Fruit fly (Drosophila melanogaster) whole organism, prepupa: ENCODE measurements around the gene CG14020.

ENCODE experiments used
- Blimp-1 ChIP-seq: fragments of 200-800 bp; sonication (Bioruptor generic); optimal IDR thresholded peaks from 3 replicates; lab custom pipeline; 2017; ENCODE audit warnings: missing biosample characterization, missing genetic modification characterization, mild to moderate bottlenecking, moderate library complexity, missing genetic modification reagents
- CG10669 ChIP-seq: fragments of 200-800 bp; sonication (Bioruptor generic); optimal IDR thresholded peaks from 3 replicates; lab custom pipeline; 2018; ENCODE audit warnings: missing biosample characterization, mild to moderate bottlenecking, missing genetic modification characterization, moderate library complexity
- CG11762 ChIP-seq: fragments of 200-800 bp; sonication (Bioruptor generic); optimal IDR thresholded peaks from 3 replicates; lab custom pipeline; 2016; ENCODE audit warnings: missing biosample characterization, missing genetic modification characterization; ENCODE audit not compliant: insufficient read depth
- CG11902 ChIP-seq: fragments of 200-800 bp; sonication (Bioruptor generic); optimal IDR thresholded peaks from 3 replicates; lab custom pipeline; 2016; ENCODE audit warnings: missing biosample characterization, missing genetic modification characterization
- CG15336 ChIP-seq: fragments of 200-800 bp; sonication (Bioruptor generic); IDR thresholded peaks from 2 replicates; pipeline ENCODE4 v1.3.6; 2022; ENCODE audit warnings: missing biosample characterization, missing genetic modification characterization
- CG1621 ChIP-seq: fragments of 200-800 bp; sonication (Bioruptor generic); optimal IDR thresholded peaks from 3 replicates; lab custom pipeline; 2018; ENCODE audit warnings: missing biosample characterization, mild to moderate bottlenecking, missing genetic modification characterization
- CG16779 ChIP-seq: fragments of 200-800 bp; sonication (Bioruptor generic); optimal IDR thresholded peaks from 3 replicates; lab custom pipeline; 2017; ENCODE audit warnings: missing biosample characterization, mild to moderate bottlenecking, missing genetic modification characterization
- CG34406 ChIP-seq: fragments of 200-800 bp; sonication (Bioruptor generic); optimal IDR thresholded peaks from 3 replicates; lab custom pipeline; 2016; ENCODE audit warnings: missing biosample characterization, missing genetic modification characterization
- CG3919 ChIP-seq: fragments of 200-800 bp; sonication (Bioruptor generic); optimal IDR thresholded peaks from 3 replicates; lab custom pipeline; 2016; ENCODE audit warnings: missing biosample characterization, missing genetic modification characterization
- CG6163 ChIP-seq: fragments of 200-800 bp; sonication (Bioruptor generic); IDR thresholded peaks from 3 replicates; pipeline ENCODE4 v1.3.6; 2022; ENCODE audit warnings: missing biosample characterization, missing genetic modification characterization
- CG6792 ChIP-seq: fragments of 200-800 bp; sonication (Bioruptor generic); optimal IDR thresholded peaks from 3 replicates; lab custom pipeline; 2016; ENCODE audit warnings: missing biosample characterization, missing genetic modification characterization
- CG6808 ChIP-seq: fragments of 200-800 bp; sonication (Bioruptor generic); optimal IDR thresholded peaks from 3 replicates; lab custom pipeline; 2017; ENCODE audit warnings: missing biosample characterization, missing genetic modification characterization, mild to moderate bottlenecking, moderate library complexity, missing genetic modification reagents
- CG6854 ChIP-seq: fragments of 200-800 bp; sonication (Bioruptor generic); optimal IDR thresholded peaks from 2 replicates; lab custom pipeline; 2017; ENCODE audit warnings: missing biosample characterization, mild to moderate bottlenecking, missing genetic modification characterization
- CG7368 ChIP-seq: fragments of 200-800 bp; sonication (Bioruptor generic); optimal IDR thresholded peaks from 3 replicates; lab custom pipeline; 2016; ENCODE audit warnings: missing biosample characterization, missing genetic modification characterization
- CG8119 ChIP-seq: fragments of 200-800 bp; sonication (Bioruptor generic); IDR thresholded peaks from 3 replicates; pipeline ENCODE4 v1.3.6; 2022; ENCODE audit warnings: missing biosample characterization, missing genetic modification characterization
- CG9139 ChIP-seq: fragments of 200-800 bp; sonication (Bioruptor generic); optimal IDR thresholded peaks from 3 replicates; lab custom pipeline; 2017; ENCODE audit warnings: missing biosample characterization, mild to moderate bottlenecking, missing genetic modification characterization
- Eip75B ChIP-seq: fragments of 200-800 bp; sonication (Bioruptor generic); optimal IDR thresholded peaks from 3 replicates; lab custom pipeline; 2016; ENCODE audit warnings: missing biosample characterization, missing genetic modification characterization
- Eip78C ChIP-seq: fragments of 200-800 bp; sonication (Bioruptor generic); peaks from one replicate; lab custom pipeline; 2016; ENCODE audit warnings: missing biosample characterization, missing genetic modification characterization
- Eip93F ChIP-seq: fragments of 200-800 bp; sonication (Bioruptor generic); optimal IDR thresholded peaks from 2 replicates; lab custom pipeline; 2016; ENCODE audit warnings: missing biosample characterization, mild to moderate bottlenecking, missing genetic modification characterization
- Ets21C ChIP-seq: fragments of 200-800 bp; sonication (Bioruptor generic); optimal IDR thresholded peaks from 3 replicates; lab custom pipeline; 2016; ENCODE audit warnings: missing biosample characterization, missing genetic modification characterization
- Ets96B ChIP-seq: fragments of 200-800 bp; optimal IDR thresholded peaks from 2 replicates; lab custom pipeline; 2019; ENCODE audit warnings: missing biosample characterization, mild to moderate bottlenecking, missing genetic modification characterization, moderate library complexity
- Hr38 ChIP-seq: sonication (Bioruptor generic); optimal IDR thresholded peaks from 2 replicates; lab custom pipeline; 2016; ENCODE audit warnings: missing biosample characterization, missing genetic modification characterization
- Hr39 ChIP-seq: fragments of 200-800 bp; sonication (Bioruptor generic); optimal IDR thresholded peaks from 2 replicates; lab custom pipeline; 2016; ENCODE audit warnings: missing biosample characterization, missing genetic modification characterization
- Hr4 ChIP-seq: fragments of 200-800 bp; sonication (Bioruptor generic); optimal IDR thresholded peaks from 3 replicates; lab custom pipeline; 2016; ENCODE audit warnings: missing biosample characterization, missing genetic modification characterization
- Lpt ChIP-seq: fragments of 200-800 bp; sonication (Bioruptor generic); optimal IDR thresholded peaks from 3 replicates; lab custom pipeline; 2016; ENCODE audit warnings: missing biosample characterization, missing genetic modification characterization
- Met ChIP-seq: fragments of 200-800 bp; sonication (Bioruptor generic); optimal IDR thresholded peaks from 3 replicates; lab custom pipeline; 2016; ENCODE audit warnings: missing biosample characterization, missing genetic modification characterization
- Smox ChIP-seq: fragments of 200-800 bp; sonication (Bioruptor generic); optimal IDR thresholded peaks from 3 replicates; lab custom pipeline; 2016; ENCODE audit warnings: missing biosample characterization, missing genetic modification characterization
- Sox102F ChIP-seq: fragments of 200-800 bp; sonication (Bioruptor generic); optimal IDR thresholded peaks from 2 replicates; lab custom pipeline; 2016; ENCODE audit warnings: missing biosample characterization, mild to moderate bottlenecking, missing genetic modification characterization
- Sox14 ChIP-seq: fragments of 200-800 bp; sonication (Bioruptor generic); optimal IDR thresholded peaks from 3 replicates; lab custom pipeline; 2016; ENCODE audit warnings: missing biosample characterization, missing genetic modification characterization
- Sox15 ChIP-seq: fragments of 200-800 bp; sonication (Bioruptor generic); optimal IDR thresholded peaks from 3 replicates; lab custom pipeline; 2016; ENCODE audit warnings: missing biosample characterization, missing genetic modification characterization
- achi ChIP-seq: fragments of 200-800 bp; sonication (Bioruptor generic); optimal IDR thresholded peaks from 3 replicates; lab custom pipeline; 2016; ENCODE audit warnings: missing biosample characterization, missing genetic modification characterization
- acj6 ChIP-seq: fragments of 200-800 bp; sonication (Bioruptor generic); optimal IDR thresholded peaks from 3 replicates; lab custom pipeline; 2016; ENCODE audit warnings: missing biosample characterization, missing genetic modification characterization
- cyc ChIP-seq: fragments of 200-800 bp; sonication (Bioruptor generic); optimal IDR thresholded peaks from 3 replicates; lab custom pipeline; 2016; ENCODE audit warnings: missing biosample characterization, missing genetic modification characterization
- dac ChIP-seq: fragments of 200-800 bp; sonication (Bioruptor generic); optimal IDR thresholded peaks from 2 replicates; lab custom pipeline; 2017; ENCODE audit warnings: missing biosample characterization, mild to moderate bottlenecking, missing genetic modification characterization
- eg ChIP-seq: fragments of 200-800 bp; sonication (Bioruptor generic); IDR thresholded peaks from 3 replicates; pipeline ENCODE4 v1.3.6; 2022; ENCODE audit warnings: missing biosample characterization, missing genetic modification characterization
- fd59A ChIP-seq: fragments of 200-800 bp; sonication (Bioruptor generic); optimal IDR thresholded peaks from 2 replicates; lab custom pipeline; 2017; ENCODE audit warnings: missing biosample characterization, mild to moderate bottlenecking, missing genetic modification characterization, missing genetic modification reagents
- fkh ChIP-seq: fragments of 200-800 bp; sonication (Bioruptor generic); optimal IDR thresholded peaks from 3 replicates; lab custom pipeline; 2017; ENCODE audit warnings: missing biosample characterization, mild to moderate bottlenecking, missing genetic modification characterization, moderate library complexity
- lz ChIP-seq: fragments of 200-800 bp; sonication (Bioruptor generic); optimal IDR thresholded peaks from 3 replicates; lab custom pipeline; 2016; ENCODE audit warnings: missing biosample characterization, missing genetic modification characterization
- net ChIP-seq: fragments of 200-800 bp; sonication (Bioruptor generic); optimal IDR thresholded peaks from 3 replicates; lab custom pipeline; 2016; ENCODE audit warnings: missing biosample characterization, missing genetic modification characterization
- salr ChIP-seq, 2 experiments: fragments of 200-800 bp; sonication (Bioruptor generic); optimal IDR thresholded peaks; 3 replicates each; lab custom pipeline; 2016 to 2018; ENCODE audit warnings: missing biosample characterization in 2 of 2, missing genetic modification characterization in 2 of 2, mild to moderate bottlenecking in 1 of 2
- spab ChIP-seq: fragments of 200-800 bp; sonication (Bioruptor generic); optimal IDR thresholded peaks from 2 replicates; lab custom pipeline; 2017; ENCODE audit warnings: missing biosample characterization, mild to moderate bottlenecking, missing genetic modification characterization, missing genetic modification reagents
- svp ChIP-seq: fragments of 200-800 bp; sonication (Bioruptor generic); peaks from one replicate; lab custom pipeline; 2016; ENCODE audit warnings: missing biosample characterization, missing genetic modification characterization
- topi ChIP-seq: fragments of 200-800 bp; sonication (Bioruptor generic); optimal IDR thresholded peaks from 3 replicates; lab custom pipeline; 2016; ENCODE audit warnings: missing biosample characterization, missing genetic modification characterization
- vri ChIP-seq: fragments of 200-800 bp; sonication (Bioruptor generic); optimal IDR thresholded peaks from 3 replicates; lab custom pipeline; 2016; ENCODE audit warnings: missing biosample characterization, mild to moderate bottlenecking, missing genetic modification characterization

The CG14020 gene

dm6 chr2L:5542944-5543515, 25.5 kb downstream of the CG14020 start (continued):
- TF ChIP-seq topi (GFP tag; lab: Kevin White, UChicago) (peak; percentile 3), CG1621 (tag; lab: Kevin White, UChicago) (no peak), fkh (GFP tag; lab: Kevin White, UChicago) (no peak), CG11762 (GFP tag; lab: Kevin White, UChicago) (peak; percentile 8), Sox15 (no peak), spab (GFP tag; lab: Kevin White, UChicago) (no peak), Met (GFP tag; lab: Kevin White, UChicago) (no peak), CG6808 (GFP tag; lab: Kevin White, UChicago) (no peak), CG15336 (GFP tag; lab: Robert Waterston, UW) (peak; percentile 65), Hr4 (GFP tag; lab: Kevin White, UChicago) (no peak), lz (GFP tag; lab: Kevin White, UChicago) (peak; percentile 28), Ets96B (tag; lab: Kevin White, UChicago) (peak; percentile 11), CG16779 (no peak), salr (GFP tag; optimal IDR thresholded peaks at IDR 0.05; lab: Kevin White, UChicago) (no peak), Smox (GFP tag; lab: Kevin White, UChicago) (peak; percentile 27), acj6 (GFP tag; lab: Kevin White, UChicago) (no peak), Blimp-1 (GFP tag; lab: Kevin White, UChicago) (no peak), Hr38 (GFP tag; lab: Kevin White, UChicago) (no peak), cyc (GFP tag; lab: Kevin White, UChicago) (peak; percentile 33), dac (peak; percentile 17), Eip75B (GFP tag; lab: Kevin White, UChicago) (peak; percentile 51), eg (GFP tag; lab: Robert Waterston, UW) (peak; percentile 76), net (GFP tag; lab: Kevin White, UChicago) (no peak), CG8119 (GFP tag; lab: Robert Waterston, UW) (peak; percentile 64; the same call in 2 of the 3 replicates), vri (no peak), Sox14 (GFP tag; lab: Kevin White, UChicago) (no peak), svp (peak; percentile 54), CG34406 (no peak), CG11902 (GFP tag; lab: Kevin White, UChicago) (no peak), CG10669 (GFP tag; lab: Kevin White, UChicago) (no peak), CG6163 (GFP tag; lab: Robert Waterston, UW) (peak; percentile 55; the same call in 1 of the 3 replicates), Lpt (GFP tag; lab: Kevin White, UChicago) (peak; percentile 42)

dm6 chr2L:5546207-5546517, 28.6 kb downstream of the CG14020 start:
- TF ChIP-seq Eip78C (no peak), Sox14 (GFP tag; lab: Kevin White, UChicago) (no peak), CG9139 (GFP tag; lab: Kevin White, UChicago) (peak; percentile 15), Lpt (GFP tag; lab: Kevin White, UChicago) (peak; percentile 45), fd59A (GFP tag; lab: Kevin White, UChicago) (peak; percentile 4), CG1621 (tag; lab: Kevin White, UChicago) (peak; percentile 61), Eip75B (GFP tag; lab: Kevin White, UChicago) (no peak)

DNA sequence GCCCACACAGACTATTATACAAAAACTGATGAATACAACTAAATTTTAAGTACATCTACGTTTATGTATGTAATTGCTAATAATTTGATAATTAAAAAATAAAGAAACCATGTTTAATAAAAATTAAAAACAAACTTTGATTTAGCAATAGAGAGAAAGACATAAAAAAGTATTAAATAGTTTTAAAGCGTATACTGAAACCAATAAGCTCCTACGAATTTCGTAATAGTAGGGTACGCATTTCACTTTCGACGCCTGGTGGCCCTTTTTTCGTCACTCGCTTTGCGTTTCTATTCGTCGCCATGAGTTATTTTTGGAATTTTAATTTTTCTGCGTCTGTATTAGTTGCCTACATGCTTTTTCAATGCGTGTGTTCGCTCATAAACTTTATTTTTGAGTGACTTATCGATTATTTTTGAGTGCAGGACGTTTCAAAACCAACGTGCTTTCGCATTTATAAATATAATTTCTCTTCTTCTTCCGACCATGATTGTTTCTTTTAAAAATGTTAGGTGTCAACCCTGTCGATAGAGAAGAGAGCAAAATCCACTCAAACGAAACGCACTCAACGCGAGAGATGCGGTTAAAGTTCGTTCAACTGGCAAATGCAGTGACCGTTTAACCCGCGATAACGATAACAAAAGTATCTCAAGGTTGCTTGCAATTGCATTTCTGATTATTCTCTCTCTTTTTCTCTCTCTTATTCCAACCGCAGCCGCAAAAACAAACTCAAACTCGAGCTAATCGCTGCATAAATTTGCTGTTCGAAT, 29.2 kb downstream of the CG14020 start, which contains the start of gene Oscillin:
TSS of gene Oscillin (plus strand) at position 569 of the 770 bp plus-strand sequence.
- TF ChIP-seq Ets96B (tag; lab: Kevin White, UChicago) (peak; percentile 81), Eip93F (GFP tag; lab: Kevin White, UChicago) (no peak), CG6854 (GFP tag; lab: Kevin White, UChicago) (peak; percentile 51), CG10669 (GFP tag; lab: Kevin White, UChicago) (peak; percentile 62), CG8119 (GFP tag; lab: Robert Waterston, UW) (peak; percentile 57; the same call in 1 of the 3 replicates), achi (peak; percentile 78), Lpt (GFP tag; lab: Kevin White, UChicago) (no peak), Ets21C (no peak), CG6163 (GFP tag; lab: Robert Waterston, UW) (peak; percentile 79), Sox102F (peak; percentile 36), Eip78C (peak; percentile 96), vri (peak; percentile 39), salr (GFP tag; optimal IDR thresholded peaks at IDR 0.05; lab: Kevin White, UChicago) (peak in 1 of 2 experiments; percentile 67), svp (peak; percentile 96), spab (GFP tag; lab: Kevin White, UChicago) (peak; percentile 70), Hr38 (GFP tag; lab: Kevin White, UChicago) (no peak), fkh (GFP tag; lab: Kevin White, UChicago) (no peak), CG6792 (GFP tag; lab: Kevin White, UChicago) (peak; percentile 68), Hr39 (peak; percentile 27), CG7368 (peak; percentile 56), Sox14 (GFP tag; lab: Kevin White, UChicago) (peak; percentile 38), acj6 (GFP tag; lab: Kevin White, UChicago) (peak; percentile 79), CG3919 (GFP tag; lab: Kevin White, UChicago) (peak; percentile 76), CG34406 (peak; percentile 65)
